Fruit fly (Drosophila melanogaster) S2 (cell line): ENCODE data around the gene mmd.

Experiments used
- CG8478 ChIP-seq: fragments of >200 bp; optimal IDR thresholded peaks from 2 replicates; lab custom pipeline; 2018
- CTCF ChIP-seq, 2 experiments: fragments of >200 bp; optimal IDR thresholded peaks; 2 replicates each; lab custom pipeline; 2018

DNA sequence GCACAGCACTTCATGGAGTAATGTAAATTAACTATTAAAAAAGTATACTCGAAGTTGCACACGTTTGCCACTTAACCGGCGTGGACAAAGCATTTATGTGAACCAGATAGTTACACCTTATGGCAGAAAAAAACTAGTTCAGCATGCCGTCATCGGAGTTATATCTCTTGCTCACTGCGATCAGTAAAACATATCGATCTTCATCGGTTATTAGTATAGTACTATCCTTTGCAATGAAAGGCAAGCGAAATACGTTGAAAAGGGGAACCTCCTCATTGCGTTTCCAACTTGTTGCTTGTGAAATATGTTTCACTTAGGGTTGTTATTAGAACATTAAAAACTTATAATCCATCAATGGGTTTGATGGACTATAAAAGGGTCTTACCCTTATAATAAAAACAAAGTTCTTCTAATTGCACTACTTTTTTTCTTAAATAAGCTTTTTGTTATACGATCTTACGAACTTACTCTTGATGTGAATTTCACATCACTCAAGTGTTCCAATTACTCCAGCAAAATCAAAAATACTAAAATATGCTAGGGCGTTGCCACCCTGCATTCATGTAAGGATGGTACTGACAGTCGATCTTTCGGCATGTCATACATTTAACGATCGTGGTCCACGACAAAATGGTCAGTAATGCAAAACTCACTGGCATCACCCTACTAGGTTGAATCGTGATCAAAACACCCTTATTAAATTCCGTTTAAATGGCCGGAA, 63.2 kb downstream of the mmd start, which contains the start of gene CycD:
- no peak for TF ChIP-seq CTCF (optimal IDR thresholded peaks at IDR 0.05; lab: Kevin White, UChicago)
- TF ChIP-seq CG8478 (lab: Kevin White, UChicago) = no peak
